Worm (Caenorhabditis elegans) whole organism, young adult: ENCODE data around the gene F18E3.13.

Experiments used
- B0261.1 ChIP-seq: sonication (generic microtip); optimal IDR thresholded peaks from 2 replicates; lab custom pipeline; 2016; ENCODE audit warnings: mild to moderate bottlenecking, missing genetic modification characterization, moderate library complexity, missing compliant biosample characterization
- B0336.3 ChIP-seq: fragments of 200-800 bp; sonication (Bioruptor generic); IDR thresholded peaks from 2 replicates; pipeline ENCODE4 v1.3.6; 2022; ENCODE audit warnings: missing genetic modification characterization, missing compliant biosample characterization
- F10E7.11 ChIP-seq: sonication (generic microtip); optimal IDR thresholded peaks from 2 replicates; lab custom pipeline; 2017; ENCODE audit warnings: mild to moderate bottlenecking, missing genetic modification characterization, moderate library complexity, missing compliant biosample characterization
- F49E8.2 ChIP-seq: sonication (generic microtip); optimal IDR thresholded peaks from 3 replicates; lab custom pipeline; 2017; ENCODE audit warnings: missing genetic modification characterization, mild to moderate bottlenecking, missing compliant biosample characterization, antibody characterized with exemption, moderate library complexity; ENCODE audit not compliant: insufficient read depth
- Y53F4B.3 ChIP-seq: fragments of 200-800 bp; sonication (Bioruptor generic); IDR thresholded peaks from 2 replicates; pipeline ENCODE4 v1.3.6; 2022; ENCODE audit warnings: missing genetic modification reagents, missing genetic modification characterization, missing compliant biosample characterization
- Y67H2A.10 ChIP-seq: fragments of 200-800 bp; sonication (Bioruptor generic); conservative IDR thresholded peaks from 2 replicates; pipeline ENCODE4 v1.3.6; 2022; ENCODE audit warnings: missing genetic modification reagents, missing genetic modification characterization, missing compliant biosample characterization
- ama-1 ChIP-seq, 3 experiments: fragments of 150-350 bp in 1 of 3; sonication (generic microtip) in 2 of 3; optimal IDR thresholded peaks; 2 replicates each; lab custom pipeline; 2014 to 2018; ENCODE audit warnings: missing biosample characterization in 2 of 3, missing genetic modification characterization in 2 of 3, missing genetic modification reagents in 2 of 3
- aptf-2 ChIP-seq: fragments of 200-800 bp; sonication (Bioruptor generic); conservative IDR thresholded peaks from 2 replicates; pipeline ENCODE4 v1.3.6; 2022; ENCODE audit warnings: missing genetic modification reagents, missing genetic modification characterization, missing compliant biosample characterization
- bed-1 ChIP-seq: fragments of 200-800 bp; sonication (Bioruptor generic); IDR thresholded peaks from 2 replicates; pipeline ENCODE4 v1.3.6; 2022; ENCODE audit warnings: missing genetic modification reagents, missing genetic modification characterization, missing compliant biosample characterization
- cebp-1 ChIP-seq, 2 experiments: fragments of 200-800 bp in 1 of 2; sonication (Bioruptor generic) in 1 of 2; sonication (generic microtip) in 1 of 2; IDR thresholded peaks in 1 of 2; optimal IDR thresholded peaks in 1 of 2; 2 replicates each; pipeline versions ENCODE4 v1.3.6 to Lab custom; 2017 to 2022; ENCODE audit warnings: missing compliant biosample characterization in 2 of 2, missing genetic modification characterization in 2 of 2, mild to moderate bottlenecking in 1 of 2, missing genetic modification reagents in 1 of 2, moderate library complexity in 1 of 2
- ceh-58 ChIP-seq: fragments of 200-800 bp; sonication (Bioruptor generic); IDR thresholded peaks from 2 replicates; pipeline ENCODE4 v1.3.6; 2022; ENCODE audit warnings: missing genetic modification characterization, missing compliant biosample characterization
- dpff-1 ChIP-seq: sonication (generic microtip); optimal IDR thresholded peaks from 2 replicates; lab custom pipeline; 2017; ENCODE audit warnings: mild to moderate bottlenecking, missing genetic modification characterization, missing compliant biosample characterization
- efl-1 ChIP-seq: fragments of 150-350 bp; optimal IDR thresholded peaks from 2 replicates; lab custom pipeline; 2014; ENCODE audit warnings: missing biosample characterization, missing genetic modification reagents, missing genetic modification characterization
- egl-44 ChIP-seq: fragments of 200-800 bp; sonication (Bioruptor generic); IDR thresholded peaks from 2 replicates; pipeline ENCODE4 v1.3.6; 2022; ENCODE audit warnings: missing genetic modification reagents, missing genetic modification characterization, missing compliant biosample characterization
- egrh-3 ChIP-seq: fragments of 200-800 bp; sonication (Bioruptor generic); IDR thresholded peaks from 2 replicates; pipeline ENCODE4 v1.3.6; 2022; ENCODE audit warnings: missing genetic modification reagents, missing genetic modification characterization, missing compliant biosample characterization
- him-1 ChIP-seq: sonication (generic microtip); optimal IDR thresholded peaks from 2 replicates; lab custom pipeline; 2016; ENCODE audit warnings: missing genotype, missing genetic modification reagents, missing genetic modification characterization, missing compliant biosample characterization
- hlh-26 ChIP-seq: fragments of 200-800 bp; sonication (Bioruptor generic); conservative IDR thresholded peaks from 2 replicates; pipeline ENCODE4 v1.3.6; 2022; ENCODE audit warnings: missing genetic modification reagents, missing genetic modification characterization, missing compliant biosample characterization
- hmg-20 ChIP-seq: fragments of 200-800 bp; sonication (Bioruptor generic); IDR thresholded peaks from 2 replicates; pipeline ENCODE4 v1.3.6; 2022; ENCODE audit warnings: missing genetic modification reagents, missing genetic modification characterization, missing compliant biosample characterization
- let-607 ChIP-seq, 2 experiments: fragments of 200-800 bp in 1 of 2; sonication (Bioruptor generic) in 1 of 2; sonication (generic microtip) in 1 of 2; optimal IDR thresholded peaks; 2 replicates each; lab custom pipeline; 2016 to 2018; ENCODE audit warnings: mild to moderate bottlenecking in 2 of 2, missing compliant biosample characterization in 2 of 2, missing genetic modification characterization in 2 of 2, moderate library complexity in 2 of 2, missing genotype in 1 of 2
- lin-26 ChIP-seq: fragments of 200-800 bp; sonication (Bioruptor generic); IDR thresholded peaks from 2 replicates; pipeline ENCODE4 v1.3.6; 2022; ENCODE audit warnings: missing genetic modification reagents, missing genetic modification characterization, missing compliant biosample characterization
- lin-35 ChIP-seq, 3 experiments: fragments of 150-350 bp in 2 of 3; sonication (generic microtip) in 1 of 3; optimal IDR thresholded peaks; 2 replicates each; lab custom pipeline; 2014 to 2018; ENCODE audit warnings: missing biosample characterization in 3 of 3, missing genetic modification characterization in 3 of 3, missing genetic modification reagents in 3 of 3
- lin-40 ChIP-seq: sonication (generic microtip); optimal IDR thresholded peaks from 2 replicates; lab custom pipeline; 2016; ENCODE audit warnings: missing genetic modification characterization, mild to moderate bottlenecking, missing compliant biosample characterization, missing genotype, missing genetic modification reagents
- lin-54 ChIP-seq: fragments of 200-800 bp; sonication (Bioruptor generic); optimal IDR thresholded peaks from 2 replicates; lab custom pipeline; 2018; ENCODE audit warnings: mild to moderate bottlenecking, missing genetic modification characterization, missing compliant biosample characterization
- lir-1 ChIP-seq: fragments of 200-800 bp; sonication (Bioruptor generic); conservative IDR thresholded peaks from 2 replicates; pipeline ENCODE4 v1.3.6; 2022; ENCODE audit warnings: missing genetic modification reagents, missing genetic modification characterization, missing compliant biosample characterization
- lsy-27 ChIP-seq: sonication (generic microtip); optimal IDR thresholded peaks from 2 replicates; lab custom pipeline; 2017; ENCODE audit warnings: missing genetic modification characterization, mild to moderate bottlenecking, missing compliant biosample characterization, antibody characterized with exemption, missing genotype, borderline replicate concordance; ENCODE audit not compliant: insufficient read depth
- madf-6 ChIP-seq: fragments of 200-800 bp; sonication (Bioruptor generic); IDR thresholded peaks from 2 replicates; pipeline ENCODE4 v1.3.6; 2022; ENCODE audit warnings: missing genetic modification reagents, missing genetic modification characterization, missing compliant biosample characterization
- mes-4 ChIP-seq: sonication (generic microtip); optimal IDR thresholded peaks from 2 replicates; lab custom pipeline; 2016; ENCODE audit warnings: missing genotype, missing genetic modification characterization, missing compliant biosample characterization
- mxl-1 ChIP-seq: sonication (generic microtip); optimal IDR thresholded peaks from 2 replicates; lab custom pipeline; 2016; ENCODE audit warnings: missing genetic modification characterization, missing compliant biosample characterization
- nfya-1 ChIP-seq: sonication (generic microtip); optimal IDR thresholded peaks from 2 replicates; lab custom pipeline; 2017; ENCODE audit warnings: antibody characterized with exemption, missing compliant biosample characterization, missing genetic modification characterization, borderline replicate concordance; ENCODE audit not compliant: insufficient read depth
- nfya-2 ChIP-seq: fragments of 200-800 bp; sonication (Bioruptor generic); IDR thresholded peaks from 2 replicates; pipeline ENCODE4 v1.3.6; 2022; ENCODE audit warnings: missing genetic modification reagents, missing genetic modification characterization, missing compliant biosample characterization
- nhr-179 ChIP-seq: sonication (generic microtip); optimal IDR thresholded peaks from 2 replicates; lab custom pipeline; 2016; ENCODE audit warnings: mild to moderate bottlenecking, missing genetic modification characterization, missing compliant biosample characterization
- nhr-27 ChIP-seq: fragments of 200-800 bp; sonication (Bioruptor generic); optimal IDR thresholded peaks from 2 replicates; lab custom pipeline; 2018; ENCODE audit warnings: mild to moderate bottlenecking, missing genetic modification characterization, moderate library complexity, missing compliant biosample characterization
- nhr-80 ChIP-seq: sonication (generic microtip); optimal IDR thresholded peaks from 2 replicates; lab custom pipeline; 2016; ENCODE audit warnings: missing genetic modification characterization, missing compliant biosample characterization
- rpc-1 ChIP-seq, 2 experiments: fragments of 150-350 bp in 1 of 2; sonication (generic microtip) in 1 of 2; optimal IDR thresholded peaks; 2 replicates each; lab custom pipeline; 2014 to 2018; ENCODE audit warnings: missing biosample characterization in 1 of 2, missing genetic modification characterization in 1 of 2, missing genetic modification reagents in 1 of 2, missing genotype in 1 of 2
- snpc-1.1 ChIP-seq: sonication (generic microtip); optimal IDR thresholded peaks from 2 replicates; lab custom pipeline; 2017; ENCODE audit warnings: missing genetic modification characterization, mild to moderate bottlenecking, missing compliant biosample characterization, antibody characterized with exemption, moderate library complexity, missing genotype, missing genetic modification reagents; ENCODE audit not compliant: insufficient read depth
- snpc-3.4 ChIP-seq: sonication (generic microtip); optimal IDR thresholded peaks from 2 replicates; lab custom pipeline; 2017; ENCODE audit warnings: missing genetic modification characterization, mild to moderate bottlenecking, missing compliant biosample characterization, antibody characterized with exemption, moderate library complexity, missing genotype, missing genetic modification reagents
- somi-1 ChIP-seq: fragments of 200-800 bp; sonication (Bioruptor generic); optimal IDR thresholded peaks from 2 replicates; lab custom pipeline; 2018; ENCODE audit warnings: mild to moderate bottlenecking, missing genetic modification characterization, missing compliant biosample characterization
- sptf-2 ChIP-seq: fragments of 200-800 bp; sonication (Bioruptor generic); optimal IDR thresholded peaks from 2 replicates; lab custom pipeline; 2018; ENCODE audit warnings: mild to moderate bottlenecking, missing genetic modification characterization, missing compliant biosample characterization
- tbx-9 ChIP-seq: sonication (generic microtip); optimal IDR thresholded peaks from 2 replicates; lab custom pipeline; 2016; ENCODE audit warnings: borderline replicate concordance, missing genetic modification characterization, inconsistent platforms, missing compliant biosample characterization
- tlf-1 ChIP-seq: fragments of 200-800 bp; sonication (Bioruptor generic); optimal IDR thresholded peaks from 2 replicates; lab custom pipeline; 2018; ENCODE audit warnings: mild to moderate bottlenecking, missing genetic modification characterization, missing compliant biosample characterization
- zfh-2 ChIP-seq: fragments of 200-800 bp; sonication (Bioruptor generic); conservative IDR thresholded peaks from 2 replicates; pipeline ENCODE4 v1.3.6; 2022; ENCODE audit warnings: missing genetic modification reagents, missing genetic modification characterization, missing compliant biosample characterization

Gene F18E3.13

DNA sequence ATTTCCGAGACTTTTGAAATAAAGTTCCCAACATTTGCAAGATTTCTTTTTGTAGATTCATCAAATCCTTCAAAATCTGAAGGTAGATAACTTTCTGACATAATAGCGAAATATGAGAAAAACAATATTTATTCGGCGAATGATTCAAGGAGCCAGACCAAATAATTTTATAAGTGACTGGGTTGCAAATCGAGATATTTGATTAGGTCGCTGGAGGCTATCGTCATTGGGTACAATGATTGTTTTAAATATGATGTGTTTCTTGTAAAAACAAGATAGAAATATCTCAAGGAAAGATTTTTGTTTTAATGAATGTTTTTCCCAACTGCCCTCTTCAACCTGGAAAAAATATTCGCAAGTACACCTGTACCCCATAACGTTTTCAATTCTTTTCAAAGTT, 12.9 kb downstream of the F18E3.13 start, which contains the start of gene srw-69:
srw-69 (minus strand) TSS at position 101 of the 400 bp plus-strand sequence.
- TF ChIP-seq nhr-27 (tag; lab: Kevin White, UChicago) (no peak), Y53F4B.3 (GFP tag; lab: Robert Waterston, UW) (no peak), bed-1 (GFP tag; lab: Robert Waterston, UW) (no peak), B0261.1 (no peak), nhr-80 (tag; lab: Kevin White, UChicago) (no peak), hmg-20 (no peak), Y67H2A.10 (GFP tag; lab: Robert Waterston, UW) (no peak), tlf-1 (no peak), hlh-26 (no peak), lin-40 (tag; lab: Kevin White, UChicago) (no peak)

- TF ChIP-seq egl-44 (GFP tag; lab: Robert Waterston, UW) (no peak), nfya-2 (GFP tag; lab: Robert Waterston, UW) (no peak), dpff-1 (tag; lab: Kevin White, UChicago) (no peak), nhr-179 (tag; lab: Kevin White, UChicago) (no peak), him-1 (tag; lab: Kevin White, UChicago) (no peak)
These were observed 15.1 kb downstream of the F18E3.13 start, which contains the start of gene srw-71 for ce11 chrV:7431016-7431415. Gene srw-71 (minus strand): TSS chrV:7431116.

DNA sequence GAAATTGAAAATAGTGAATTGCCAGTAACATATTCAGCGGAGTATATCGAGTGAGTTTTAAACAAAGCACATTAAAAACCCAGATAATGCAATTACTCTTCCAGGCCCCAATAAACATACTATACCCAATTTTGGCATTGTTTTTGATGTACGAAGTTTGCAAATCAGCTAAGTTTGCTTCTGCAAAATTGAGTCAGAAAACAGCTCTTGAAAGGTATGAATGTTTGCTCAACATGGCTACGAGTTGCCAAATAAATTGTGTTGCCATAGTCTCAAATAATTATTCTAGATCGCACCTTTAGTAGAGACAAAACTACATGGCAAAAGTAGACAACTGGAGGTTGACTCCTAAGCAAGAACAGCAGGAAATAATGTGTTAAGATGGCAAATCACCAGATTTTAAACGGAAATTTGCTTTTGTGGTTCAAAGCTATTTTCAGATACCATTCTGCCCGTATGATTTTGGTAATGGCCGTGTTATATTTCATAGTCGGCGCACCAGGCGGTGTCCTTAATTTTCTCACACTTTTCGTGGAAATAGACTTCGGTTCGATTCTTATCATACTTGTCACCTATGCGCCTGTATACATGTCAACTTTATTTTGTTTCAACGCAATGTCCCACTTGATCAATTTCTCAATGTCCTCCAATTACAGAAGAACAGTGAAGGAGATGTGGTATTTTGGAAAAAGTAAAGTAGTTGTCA, 16.6 kb downstream of the F18E3.13 start:
- no peak for TF ChIP-seq nfya-1 (tag; lab: Kevin White, UChicago)
- no peak for TF ChIP-seq rpc-1 (optimal IDR thresholded peaks at IDR 0.05; lab: Kevin White, UChicago)
- no peak for TF ChIP-seq rpc-1 (tag; optimal IDR thresholded peaks at IDR 0.05; lab: Kevin White, UChicago)
- TF ChIP-seq egrh-3 (GFP tag; lab: Robert Waterston, UW) = no peak
- no peak for TF ChIP-seq lin-54 (GFP tag; lab: Kevin White, UChicago)
- no peak for TF ChIP-seq ceh-58 (GFP tag; lab: Robert Waterston, UW)
- no peak for TF ChIP-seq mes-4 (tag; lab: Kevin White, UChicago)
- no peak for TF ChIP-seq B0261.1
- no peak for TF ChIP-seq lir-1 (GFP tag; lab: Robert Waterston, UW)
- no peak for TF ChIP-seq efl-1 (GFP tag; lab: Kevin White, UChicago)
- no peak; the same call in 1 of the 2 replicates for TF ChIP-seq lin-26 (GFP tag; lab: Robert Waterston, UW)
- no peak for TF ChIP-seq snpc-3.4 (tag; lab: Kevin White, UChicago)
- TF ChIP-seq somi-1 (GFP tag; lab: Kevin White, UChicago) = no peak
- TF ChIP-seq sptf-2 (GFP tag; lab: Kevin White, UChicago) = no peak
- TF ChIP-seq F49E8.2 (tag; lab: Kevin White, UChicago) = no peak
- peak; percentile 22; the same call in 1 of the 2 replicates for TF ChIP-seq madf-6 (GFP tag; lab: Robert Waterston, UW)
- TF ChIP-seq lin-35 (GFP tag; optimal IDR thresholded peaks at IDR 0.05; lab: Kevin White, UChicago) = peak in 1 of 3 experiments; percentile 29
- TF ChIP-seq aptf-2 = no peak
- TF ChIP-seq him-1 (tag; lab: Kevin White, UChicago) = no peak
- TF ChIP-seq cebp-1 (GFP tag; IDR thresholded peaks at IDR 0.05; lab: Robert Waterston, UW) = no peak; the same call in 1 of the 2 replicates
- peak; percentile 70 for TF ChIP-seq cebp-1 (tag; optimal IDR thresholded peaks at IDR 0.05; lab: Kevin White, UChicago)
- no peak for TF ChIP-seq F10E7.11 (tag; lab: Kevin White, UChicago)
- peak; percentile 67 for TF ChIP-seq B0336.3 (GFP tag; lab: Robert Waterston, UW)
- TF ChIP-seq tbx-9 (tag; lab: Kevin White, UChicago) = peak; percentile 81
- peak in 1 of 2 experiments; percentile 42 for TF ChIP-seq let-607 (tag; optimal IDR thresholded peaks at IDR 0.05; lab: Kevin White, UChicago)
- TF ChIP-seq mxl-1 = peak; percentile 4
- no peak for TF ChIP-seq lsy-27 (tag; lab: Kevin White, UChicago)
- peak; percentile 88 for TF ChIP-seq ama-1 (optimal IDR thresholded peaks at IDR 0.05; lab: Kevin White, UChicago)
- no peak for TF ChIP-seq ama-1 (GFP tag; optimal IDR thresholded peaks at IDR 0.05; lab: Kevin White, UChicago)
- no peak for TF ChIP-seq zfh-2 (GFP tag; lab: Robert Waterston, UW)
- no peak for TF ChIP-seq snpc-1.1 (tag; lab: Kevin White, UChicago)
